Worm (Caenorhabditis elegans) whole organism, L2 larva: ENCODE results near the gene W05E10.5.

ENCODE experiments used
- ZK546.5 ChIP-seq: sonication (generic microtip); optimal IDR thresholded peaks from 2 replicates; lab custom pipeline; 2017; ENCODE audit warnings: missing biosample characterization, missing genetic modification characterization
- nhr-10 ChIP-seq: sonication (generic microtip); optimal IDR thresholded peaks from 2 replicates; lab custom pipeline; 2017; ENCODE audit warnings: missing biosample characterization, missing genetic modification characterization
- nhr-25 ChIP-seq: fragments of 150-350 bp; sonication (generic microtip); optimal IDR thresholded peaks from 3 replicates; lab custom pipeline; 2014; ENCODE audit warnings: missing biosample characterization, missing genetic modification characterization
- snpc-4 ChIP-seq: fragments of 150-350 bp; optimal IDR thresholded peaks from 2 replicates; lab custom pipeline; 2014; ENCODE audit warnings: missing biosample characterization, missing genetic modification characterization
- unc-62 ChIP-seq: fragments of 150-350 bp; optimal IDR thresholded peaks from 2 replicates; lab custom pipeline; 2014; ENCODE audit warnings: missing biosample characterization, missing genetic modification reagents, missing genetic modification characterization
- ztf-11 ChIP-seq: sonication (generic microtip); optimal IDR thresholded peaks from 2 replicates; lab custom pipeline; 2017; ENCODE audit warnings: missing biosample characterization, missing genetic modification characterization

DNA sequence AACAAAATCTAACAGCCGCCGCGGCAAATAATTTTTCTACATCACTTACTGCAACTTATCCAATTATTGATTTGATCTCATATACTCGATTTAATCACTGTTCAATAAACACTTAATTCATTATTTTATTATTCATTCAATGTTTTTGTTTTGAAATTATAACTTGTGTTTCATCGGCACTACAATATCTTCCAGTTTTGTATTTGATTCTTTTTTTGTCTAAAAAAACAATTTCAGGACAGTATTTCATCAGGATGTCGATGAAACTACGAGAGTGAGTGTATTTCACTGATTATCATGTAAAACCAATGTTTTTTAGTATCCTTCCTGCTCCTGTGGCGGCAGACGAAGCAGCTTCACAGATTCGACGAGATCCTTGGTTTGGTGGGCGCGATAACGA is 50.3 kb downstream of the W05E10.5 start, which contains the start of gene skp-1:
- TF ChIP-seq ztf-11 (no peak), ZK546.5 (tag; lab: Kevin White, UChicago) (no peak), nhr-25 (no peak), snpc-4 (tag; lab: Kevin White, UChicago) (no peak), unc-62 (GFP tag; lab: Kevin White, UChicago) (no peak), nhr-10 (tag; lab: Kevin White, UChicago) (no peak)
